Worm (Caenorhabditis elegans): ENCODE measurements around the gene ire-1.

- no peak for TF ChIP-seq daf-12 (tag; optimal IDR thresholded peaks at IDR 0.05)
- no peak for TF ChIP-seq skn-1 (tag; optimal IDR thresholded peaks at IDR 0.05)
- no peak for TF ChIP-seq nhr-10 (tag; optimal IDR thresholded peaks at IDR 0.05)
- TF ChIP-seq lin-13 (GFP tag; optimal IDR thresholded peaks at IDR 0.05), result peak; percentile 45
- no peak for TF ChIP-seq unc-130 (GFP tag; optimal IDR thresholded peaks at IDR 0.05)
Observed at ce11 chrII:8091528-8091927, 33.2 kb downstream of the ire-1 start.
